Fruit fly (Drosophila melanogaster) whole organism, wandering third instar larva: ENCODE data around the gene Tl.

Experiments
- Hr78 ChIP-seq: fragments of >200 bp; optimal IDR thresholded peaks from 2 replicates; lab custom pipeline; 2017; ENCODE audit warnings: missing biosample characterization, missing genetic modification characterization
- Rel ChIP-seq, 2 experiments: fragments of 200-800 bp; sonication (Bioruptor generic) in 1 of 2; optimal IDR thresholded peaks; 2 replicates in 1 of 2; 3 replicates in 1 of 2; lab custom pipeline; 2016 to 2019; ENCODE audit warnings: mild to moderate bottlenecking in 2 of 2, missing biosample characterization in 2 of 2, missing genetic modification characterization in 2 of 2, moderate library complexity in 1 of 2
- ey ChIP-seq: fragments of 200-800 bp; sonication (Bioruptor generic); optimal IDR thresholded peaks from 2 replicates; lab custom pipeline; 2016; ENCODE audit warnings: missing biosample characterization, missing genetic modification characterization
- fru ChIP-seq: fragments of 200-800 bp; sonication (Bioruptor generic); optimal IDR thresholded peaks from 3 replicates; lab custom pipeline; 2016; ENCODE audit warnings: missing biosample characterization, mild to moderate bottlenecking, missing genetic modification characterization
- psq ChIP-seq: fragments of 200-800 bp; sonication (Bioruptor generic); optimal IDR thresholded peaks from 3 replicates; lab custom pipeline; 2017; ENCODE audit warnings: missing biosample characterization, mild to moderate bottlenecking, missing genetic modification characterization, moderate library complexity
- tai ChIP-seq: sonication (Bioruptor generic); optimal IDR thresholded peaks from 2 replicates; lab custom pipeline; 2016; ENCODE audit warnings: missing biosample characterization, missing genetic modification characterization
- usp ChIP-seq: fragments of >200 bp; optimal IDR thresholded peaks from 2 replicates; lab custom pipeline; 2017; ENCODE audit warnings: missing biosample characterization, missing genetic modification characterization

DNA sequence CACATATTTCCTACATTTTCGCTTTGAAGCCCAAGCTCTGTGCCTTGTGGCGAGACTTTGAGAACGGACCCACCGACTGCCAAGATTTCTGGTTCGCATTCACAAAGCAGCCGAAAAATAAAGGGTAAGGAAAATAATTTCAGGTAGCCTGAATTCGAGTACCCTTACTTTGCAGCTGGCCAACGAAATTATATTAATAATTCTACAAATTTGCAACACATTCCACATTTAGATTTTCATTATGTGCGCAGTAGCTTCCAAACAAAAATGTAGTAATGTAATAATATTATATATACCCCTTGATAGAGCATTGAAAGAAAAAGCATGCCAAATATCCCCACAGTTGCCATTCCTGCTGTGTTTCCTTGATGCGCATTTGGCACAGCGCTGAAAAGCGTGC, 47.6 kb downstream of the Tl start:
- TF ChIP-seq psq (GFP tag; lab: Kevin White, UChicago) (no peak), usp (GFP tag; lab: Kevin White, UChicago) (no peak), tai (GFP tag; lab: Kevin White, UChicago) (no peak), ey (no peak), Rel (GFP tag; optimal IDR thresholded peaks at IDR 0.05; lab: Kevin White, UChicago) (no peak), Rel (tag; optimal IDR thresholded peaks at IDR 0.05; lab: Kevin White, UChicago) (no peak), Hr78 (GFP tag; lab: Kevin White, UChicago) (no peak), fru (peak; percentile 30)
